Fruit fly (Drosophila melanogaster): ENCODE results near the gene CG3061.
A peak's percentile ranks its signal among the peaks of the same experiment; 100 is the strongest.

Gene CG3061

dm6 chr3R:14053037-14053808 lies 21.1 kb downstream of the CG3061 start (continued):
- TF ChIP-seq MTF-1 (GFP tag; optimal IDR thresholded peaks at IDR 0.05; ENCODE audit: borderline replicate concordance), result peak; percentile 93
- TF ChIP-seq vvl (GFP tag; IDR thresholded peaks at IDR 0.05), result peak; percentile 99
- TF ChIP-seq ftz-f1 (GFP tag; optimal IDR thresholded peaks at IDR 0.05), result peak; percentile 74
- peak; percentile 89 for TF ChIP-seq CG10267 (tag; optimal IDR thresholded peaks at IDR 0.05)
- TF ChIP-seq pho (GFP tag; optimal IDR thresholded peaks at IDR 0.05), result peak; percentile 89
- TF ChIP-seq CG13624 (GFP tag; optimal IDR thresholded peaks at IDR 0.05), result peak; percentile 73
- peak; percentile 95 for TF ChIP-seq CG32767 (GFP tag; IDR thresholded peaks at IDR 0.05)
- peak; percentile 96 for TF ChIP-seq Hand (GFP tag; optimal IDR thresholded peaks at IDR 0.05)
- TF ChIP-seq CG8478 (optimal IDR thresholded peaks at IDR 0.05), result no peak
- no peak for TF ChIP-seq hkb (optimal IDR thresholded peaks at IDR 0.05)
- peak; percentile 97 for TF ChIP-seq hkb (GFP tag; IDR thresholded peaks at IDR 0.05)
- TF ChIP-seq Bgb (GFP tag; IDR thresholded peaks at IDR 0.05; ENCODE audit: partially characterized antibody), result no peak
- peak; percentile 93 for TF ChIP-seq Six4 (GFP tag; optimal IDR thresholded peaks at IDR 0.05)
- peak; percentile 64 for TF ChIP-seq pum (GFP tag; optimal IDR thresholded peaks at IDR 0.05)
- TF ChIP-seq mirr (GFP tag; optimal IDR thresholded peaks at IDR 0.05), result peak; percentile 60
- TF ChIP-seq CG1024 (GFP tag; IDR thresholded peaks at IDR 0.05), result peak; percentile 92
- TF ChIP-seq sens-2 (GFP tag; IDR thresholded peaks at IDR 0.05), result peak; percentile 91
- TF ChIP-seq CG6854 (GFP tag; optimal IDR thresholded peaks at IDR 0.05), result peak; percentile 96
- peak; percentile 58 for TF ChIP-seq shn (GFP tag; optimal IDR thresholded peaks at IDR 0.05)
- peak; percentile 97 for TF ChIP-seq ase (GFP tag; IDR thresholded peaks at IDR 0.05)
- TF ChIP-seq CG12659 (GFP tag; optimal IDR thresholded peaks at IDR 0.05), result peak; percentile 98
- peak; percentile 95 for TF ChIP-seq CG9727 (GFP tag; optimal IDR thresholded peaks at IDR 0.05)
- TF ChIP-seq Nf-YA (GFP tag; IDR thresholded peaks at IDR 0.05), result peak; percentile 93
- peak; percentile 98 for TF ChIP-seq Hmr (GFP tag; optimal IDR thresholded peaks at IDR 0.05)
- peak; percentile 90 for TF ChIP-seq CG31365 (tag; optimal IDR thresholded peaks at IDR 0.05)
- TF ChIP-seq croc (GFP tag; conservative IDR thresholded peaks at IDR 0.05), result peak; percentile 95
- no peak for TF ChIP-seq Trl (optimal IDR thresholded peaks at IDR 0.05)
- TF ChIP-seq Trl (GFP tag; optimal IDR thresholded peaks at IDR 0.05), result peak; percentile 72
- peak; percentile 98 for TF ChIP-seq oc (tag; optimal IDR thresholded peaks at IDR 0.05)
- TF ChIP-seq CG15601 (tag; optimal IDR thresholded peaks at IDR 0.05), result peak; percentile 93
- no peak for TF ChIP-seq prd (optimal IDR thresholded peaks at IDR 0.05)
- peak; percentile 98 for TF ChIP-seq prd (GFP tag; IDR thresholded peaks at IDR 0.05)
- peak; percentile 84 for TF ChIP-seq CG4854 (GFP tag; optimal IDR thresholded peaks at IDR 0.05)
- TF ChIP-seq CTCF (GFP tag; optimal IDR thresholded peaks at IDR 0.05), result peak; percentile 70
- TF ChIP-seq CG3163 (GFP tag; optimal IDR thresholded peaks at IDR 0.05), result peak; percentile 36
- TF ChIP-seq CG5245 (GFP tag; optimal IDR thresholded peaks at IDR 0.05), result peak; percentile 94
- peak; percentile 97 for TF ChIP-seq gsb (GFP tag; IDR thresholded peaks at IDR 0.05)
- TF ChIP-seq chn (GFP tag; optimal IDR thresholded peaks at IDR 0.05), result peak; percentile 75
- TF ChIP-seq wek (GFP tag; optimal IDR thresholded peaks at IDR 0.05), result peak; percentile 83
- TF ChIP-seq nerfin-1 (tag; optimal IDR thresholded peaks at IDR 0.05), result peak; percentile 92
- peak; percentile 94 for TF ChIP-seq run (tag; optimal IDR thresholded peaks at IDR 0.05)
- TF ChIP-seq CG9437 (GFP tag; optimal IDR thresholded peaks at IDR 0.05), result peak; percentile 89
- TF ChIP-seq CG4404 (GFP tag; IDR thresholded peaks at IDR 0.05), result peak; percentile 94
- peak; percentile 97 for TF ChIP-seq CG7372 (GFP tag; IDR thresholded peaks at IDR 0.05)
- TF ChIP-seq sd (tag; optimal IDR thresholded peaks at IDR 0.05), result peak; percentile 98
- TF ChIP-seq insv (GFP tag; optimal IDR thresholded peaks at IDR 0.05), result peak in 1 of 2 experiments; percentile 59
- TF ChIP-seq sc (optimal IDR thresholded peaks at IDR 0.05), result no peak
- TF ChIP-seq sc (GFP tag; optimal IDR thresholded peaks at IDR 0.05), result peak; percentile 91
- TF ChIP-seq CG2129 (GFP tag; IDR thresholded peaks at IDR 0.05; ENCODE audit: partially characterized antibody), result no peak
- peak; percentile 97 for TF ChIP-seq cwo (GFP tag; optimal IDR thresholded peaks at IDR 0.05)
- peak; percentile 96 for TF ChIP-seq fd96Cb (tag; optimal IDR thresholded peaks at IDR 0.05)
